Worm (Caenorhabditis elegans) whole organism, L4 larva: Measurements from ENCODE around the gene dna-2.
A peak's percentile ranks its signal among the peaks of the same experiment; 100 is the strongest.

ENCODE experiments used
- T20F7.1 ChIP-seq: fragments of 200-800 bp; sonication (Bioruptor generic); optimal IDR thresholded peaks from 2 replicates; lab custom pipeline; 2018; ENCODE audit warnings: mild to moderate bottlenecking, missing genetic modification characterization, missing compliant biosample characterization
- T26A8.4 ChIP-seq: fragments of 200-800 bp; sonication (Bioruptor generic); IDR thresholded peaks from 2 replicates; pipeline ENCODE4 v1.3.6; 2022; ENCODE audit warnings: missing genetic modification characterization, missing compliant biosample characterization
- Y75B8A.6 ChIP-seq: fragments of 200-800 bp; sonication (Bioruptor generic); IDR thresholded peaks from 2 replicates; pipeline ENCODE4 v1.3.6; 2022; ENCODE audit warnings: missing genetic modification reagents, missing genetic modification characterization, missing compliant biosample characterization
- ZK546.5 ChIP-seq, 2 experiments: sonication (generic microtip); optimal IDR thresholded peaks; 2 replicates each; lab custom pipeline; 2017; ENCODE audit warnings: missing biosample characterization in 2 of 2, missing genetic modification characterization in 2 of 2
- aha-1 ChIP-seq: fragments of 150-350 bp; peaks from one replicate; lab custom pipeline; 2014; ENCODE audit warnings: missing biosample characterization, missing genetic modification characterization
- ama-1 ChIP-seq: fragments of 150-350 bp; optimal IDR thresholded peaks from 2 replicates; lab custom pipeline; 2014; ENCODE audit warnings: inconsistent platforms, mixed read lengths
- arid-1 ChIP-seq: fragments of 200-800 bp; sonication (Bioruptor generic); conservative IDR thresholded peaks from 2 replicates; pipeline ENCODE4 v1.3.6; 2022; ENCODE audit warnings: missing genetic modification reagents, missing genetic modification characterization, missing compliant biosample characterization
- ceh-28 ChIP-seq: fragments of 150-350 bp; optimal IDR thresholded peaks from 2 replicates; lab custom pipeline; 2014; ENCODE audit warnings: missing biosample characterization, missing genetic modification reagents, missing genetic modification characterization
- ceh-32 ChIP-seq: sonication (generic microtip); optimal IDR thresholded peaks from 2 replicates; lab custom pipeline; 2016; ENCODE audit warnings: mild to moderate bottlenecking, missing genetic modification characterization, missing compliant biosample characterization; ENCODE audit not compliant: poor library complexity
- ctbp-1 ChIP-seq: fragments of 200-800 bp; sonication (Bioruptor generic); IDR thresholded peaks from 2 replicates; pipeline ENCODE4 v1.3.6; 2022; ENCODE audit warnings: missing genetic modification reagents, missing genetic modification characterization, missing compliant biosample characterization
- daf-16 ChIP-seq, 3 experiments: sonication (generic microtip); optimal IDR thresholded peaks; 2 replicates each; lab custom pipeline; 2016 to 2017; ENCODE audit warnings: missing genetic modification characterization in 3 of 3, missing genetic modification reagents in 3 of 3, mild to moderate bottlenecking in 2 of 3, missing compliant biosample characterization in 2 of 3, missing biosample characterization in 1 of 3, moderate library complexity in 1 of 3
- daf-19 ChIP-seq: fragments of 200-800 bp; sonication (Bioruptor generic); conservative IDR thresholded peaks from 2 replicates; pipeline ENCODE4 v1.3.6; 2022; ENCODE audit warnings: missing genetic modification characterization, missing compliant biosample characterization
- daf-8 ChIP-seq: fragments of 200-800 bp; sonication (Bioruptor generic); IDR thresholded peaks from 2 replicates; pipeline ENCODE4 v1.3.6; 2022; ENCODE audit warnings: missing genetic modification characterization, missing compliant biosample characterization
- dmd-6 ChIP-seq: fragments of 200-800 bp; sonication (Bioruptor generic); IDR thresholded peaks from 2 replicates; pipeline ENCODE4 v1.3.6; 2022; ENCODE audit warnings: missing genetic modification reagents, missing genetic modification characterization, missing compliant biosample characterization
- dmd-9 ChIP-seq: fragments of 200-800 bp; sonication (Bioruptor generic); IDR thresholded peaks from 2 replicates; pipeline ENCODE4 v1.3.6; 2022; ENCODE audit warnings: missing genetic modification reagents, missing genetic modification characterization, missing compliant biosample characterization
- dve-1 ChIP-seq: sonication (generic microtip); optimal IDR thresholded peaks from 2 replicates; lab custom pipeline; 2017; ENCODE audit warnings: antibody characterized with exemption, mild to moderate bottlenecking, missing genetic modification characterization, missing compliant biosample characterization; ENCODE audit not compliant: insufficient read depth
- hif-1 ChIP-seq, 2 experiments: sonication (generic microtip); optimal IDR thresholded peaks; 2 replicates each; lab custom pipeline; 2016 to 2017; ENCODE audit warnings: missing compliant biosample characterization in 2 of 2, missing genetic modification characterization in 2 of 2, missing genetic modification reagents in 2 of 2, missing genotype in 2 of 2, mild to moderate bottlenecking in 1 of 2
- hlh-11 ChIP-seq: fragments of 200-800 bp; sonication (Bioruptor generic); optimal IDR thresholded peaks from 2 replicates; lab custom pipeline; 2018; ENCODE audit warnings: mild to moderate bottlenecking, missing genetic modification characterization, missing compliant biosample characterization
- hmg-1.1 ChIP-seq: fragments of 200-800 bp; sonication (Bioruptor generic); IDR thresholded peaks from 2 replicates; pipeline ENCODE4 v1.3.6; 2022; ENCODE audit warnings: missing genetic modification reagents, missing genetic modification characterization, missing compliant biosample characterization
- lim-7 ChIP-seq: fragments of 200-800 bp; sonication (Bioruptor generic); IDR thresholded peaks from 2 replicates; pipeline ENCODE4 v1.3.6; 2022; ENCODE audit warnings: missing genetic modification characterization, missing compliant biosample characterization
- lin-1 ChIP-seq: fragments of 200-800 bp; sonication (Bioruptor generic); IDR thresholded peaks from 2 replicates; pipeline ENCODE4 v1.3.6; 2022; ENCODE audit warnings: missing genetic modification reagents, missing genetic modification characterization, missing compliant biosample characterization
- lin-38 ChIP-seq: fragments of 200-800 bp; sonication (Bioruptor generic); IDR thresholded peaks from 2 replicates; pipeline ENCODE4 v1.3.6; 2022; ENCODE audit warnings: missing genetic modification reagents, missing genetic modification characterization, missing compliant biosample characterization
- lin-39 ChIP-seq: fragments of 150-350 bp; optimal IDR thresholded peaks from 2 replicates; lab custom pipeline; 2014; ENCODE audit warnings: missing biosample characterization, missing genetic modification reagents, missing genetic modification characterization
- lsy-2 ChIP-seq, 2 experiments: fragments of 150-350 bp in 1 of 2; sonication (generic microtip) in 1 of 2; optimal IDR thresholded peaks; 2 replicates each; lab custom pipeline; 2014 to 2017; ENCODE audit warnings: missing biosample characterization in 2 of 2, missing genetic modification characterization in 2 of 2
- madf-5 ChIP-seq, 2 experiments: fragments of 200-800 bp; sonication (Bioruptor generic); IDR thresholded peaks; 2 replicates each; pipeline ENCODE4 v1.3.6; 2022; ENCODE audit warnings: missing compliant biosample characterization in 2 of 2, missing genetic modification characterization in 2 of 2
- mdt-29 ChIP-seq: fragments of 200-800 bp; sonication (Bioruptor generic); IDR thresholded peaks from 2 replicates; pipeline ENCODE4 v1.3.6; 2022; ENCODE audit warnings: missing genetic modification reagents, missing genetic modification characterization, missing compliant biosample characterization
- mep-1 ChIP-seq: fragments of 150-350 bp; sonication (generic microtip); optimal IDR thresholded peaks from 3 replicates; lab custom pipeline; 2014; ENCODE audit warnings: missing biosample characterization, missing genetic modification characterization
- nhr-102 ChIP-seq: sonication (generic microtip); optimal IDR thresholded peaks from 2 replicates; lab custom pipeline; 2016; ENCODE audit warnings: mild to moderate bottlenecking, missing genetic modification characterization, moderate library complexity, missing compliant biosample characterization
- nhr-6 ChIP-seq: fragments of 150-350 bp; optimal IDR thresholded peaks from 2 replicates; lab custom pipeline; 2014; ENCODE audit warnings: missing biosample characterization, missing genetic modification characterization
- pha-4 ChIP-seq, 2 experiments: fragments of 150-350 bp in 1 of 2; fragments of 200-800 bp in 1 of 2; sonication (Bioruptor generic) in 1 of 2; IDR thresholded peaks in 1 of 2; optimal IDR thresholded peaks in 1 of 2; 2 replicates each; pipeline versions ENCODE4 v1.3.6 to Lab custom; 2014 to 2022; ENCODE audit warnings: missing genetic modification characterization in 2 of 2, missing genetic modification reagents in 2 of 2, missing biosample characterization in 1 of 2, missing compliant biosample characterization in 1 of 2
- php-3 ChIP-seq: fragments of 200-800 bp; sonication (Bioruptor generic); IDR thresholded peaks from 2 replicates; pipeline ENCODE4 v1.3.6; 2022; ENCODE audit warnings: missing genetic modification reagents, missing genetic modification characterization, missing compliant biosample characterization
- rbr-2 ChIP-seq: sonication (generic microtip); optimal IDR thresholded peaks from 2 replicates; lab custom pipeline; 2016; ENCODE audit warnings: missing genotype, missing genetic modification characterization, missing compliant biosample characterization
- saeg-2 ChIP-seq: fragments of 200-800 bp; sonication (Bioruptor generic); IDR thresholded peaks from 2 replicates; pipeline ENCODE4 v1.3.6; 2022; ENCODE audit warnings: missing genetic modification reagents, missing genetic modification characterization, missing compliant biosample characterization
- snpc-1.2 ChIP-seq: fragments of 200-800 bp; sonication (Bioruptor generic); IDR thresholded peaks from 2 replicates; pipeline ENCODE4 v1.3.6; 2022; ENCODE audit warnings: missing genetic modification reagents, missing genetic modification characterization, missing compliant biosample characterization
- spr-3 ChIP-seq: fragments of 200-800 bp; sonication (Bioruptor generic); optimal IDR thresholded peaks from 2 replicates; lab custom pipeline; 2018; ENCODE audit warnings: mild to moderate bottlenecking, missing genetic modification characterization, missing compliant biosample characterization
- tra-1 ChIP-seq: fragments of 200-800 bp; sonication (Bioruptor generic); IDR thresholded peaks from 2 replicates; pipeline ENCODE4 v1.3.6; 2022; ENCODE audit warnings: missing genetic modification reagents, missing genetic modification characterization, missing compliant biosample characterization
- zfp-3 ChIP-seq: fragments of 200-800 bp; sonication (Bioruptor generic); conservative IDR thresholded peaks from 2 replicates; pipeline ENCODE4 v1.3.6; 2022; ENCODE audit warnings: missing genetic modification reagents, missing genetic modification characterization, missing compliant biosample characterization
- ztf-7 ChIP-seq: fragments of 150-350 bp; optimal IDR thresholded peaks from 2 replicates; lab custom pipeline; 2014; ENCODE audit warnings: missing biosample characterization, missing genetic modification characterization

The dna-2 gene

ce11 chrII:11761806-11762512, 16.3 kb upstream of the dna-2 start:
- TF ChIP-seq aha-1 (peak; percentile 83), T26A8.4 (GFP tag; lab: Robert Waterston, UW) (peak; percentile 83), hmg-1.1 (GFP tag; lab: Robert Waterston, UW) (peak; percentile 73), tra-1 (GFP tag; lab: Robert Waterston, UW) (0 out of 2 replicates have a peak, but pooled peaks have one; percentile 25), mdt-29 (peak; percentile 63; the same call in 1 of the 2 replicates), daf-8 (GFP tag; lab: Robert Waterston, UW) (no peak), lsy-2 (tag; optimal IDR thresholded peaks at IDR 0.05; lab: Kevin White, UChicago) (peak in 1 of 2 experiments; percentile 86), lin-1 (GFP tag; lab: Robert Waterston, UW) (peak; percentile 43; the same call in 1 of the 2 replicates), ZK546.5 (tag; optimal IDR thresholded peaks at IDR 0.05; lab: Kevin White, UChicago) (no peak), hif-1 (tag; optimal IDR thresholded peaks at IDR 0.05; lab: Kevin White, UChicago) (no peak), hlh-11 (peak; percentile 39), dmd-9 (GFP tag; lab: Robert Waterston, UW) (0 out of 2 replicates have a peak, but pooled peaks have one; percentile 24), daf-16 (GFP tag; optimal IDR thresholded peaks at IDR 0.05; lab: Kevin White, UChicago) (no peak), daf-16 (tag; optimal IDR thresholded peaks at IDR 0.05; lab: Kevin White, UChicago) (peak; percentile 38), pha-4 (GFP tag; IDR thresholded peaks at IDR 0.05; lab: Robert Waterston, UW) (peak; percentile 76; the same call in 1 of the 2 replicates), pha-4 (tag; optimal IDR thresholded peaks at IDR 0.05; lab: Kevin White, UChicago) (peak; percentile 35), T20F7.1 (GFP tag; lab: Kevin White, UChicago) (peak; percentile 70), dve-1 (tag; lab: Kevin White, UChicago) (peak; percentile 61), ztf-7 (peak; percentile 24), Y75B8A.6 (peak; percentile 87), arid-1 (GFP tag; lab: Robert Waterston, UW) (peak; percentile 68), ceh-32 (tag; lab: Kevin White, UChicago) (peak; percentile 57), lim-7 (GFP tag; lab: Robert Waterston, UW) (peak; percentile 59), spr-3 (GFP tag; lab: Kevin White, UChicago) (no peak), snpc-1.2 (GFP tag; lab: Robert Waterston, UW) (peak; percentile 68; the same call in 1 of the 2 replicates), mep-1 (peak; percentile 90), ctbp-1 (peak; percentile 94), madf-5 (GFP tag; IDR thresholded peaks at IDR 0.05; lab: Robert Waterston, UW) (no peak), ama-1 (lab: Kevin White, UChicago) (peak; percentile 49), nhr-6 (tag; lab: Kevin White, UChicago) (peak; percentile 34), daf-19 (GFP tag; lab: Robert Waterston, UW) (peak; percentile 91; the same call in 1 of the 2 replicates), saeg-2 (GFP tag; lab: Robert Waterston, UW) (0 out of 2 replicates have a peak, but pooled peaks have one; percentile 25), ceh-28 (no peak), lin-38 (GFP tag; lab: Robert Waterston, UW) (peak; percentile 69), php-3 (GFP tag; lab: Robert Waterston, UW) (peak; percentile 71), dmd-6 (GFP tag; lab: Robert Waterston, UW) (peak; percentile 49; the same call in 1 of the 2 replicates), lin-39 (tag; lab: Kevin White, UChicago) (no peak), zfp-3 (GFP tag; lab: Robert Waterston, UW) (peak; percentile 97; the same call in 1 of the 2 replicates), rbr-2 (peak; percentile 9), nhr-102 (tag; lab: Kevin White, UChicago) (no peak)
- TF ChIP-seq, all 104 proteins: peak for 30
